Worm (Caenorhabditis elegans): ENCODE results near the gene C26E1.2.

- peak; percentile 28 for TF ChIP-seq hmg-11 (tag; optimal IDR thresholded peaks at IDR 0.05)
- peak; percentile 4 for TF ChIP-seq tbx-2 (tag; optimal IDR thresholded peaks at IDR 0.05)
- TF ChIP-seq snpc-4 (tag; optimal IDR thresholded peaks at IDR 0.05): no peak
- TF ChIP-seq lin-15B (tag; optimal IDR thresholded peaks at IDR 0.05): peak; percentile 94
- no peak for TF ChIP-seq fos-1 (tag; optimal IDR thresholded peaks at IDR 0.05)
- no peak for TF ChIP-seq nhr-12 (tag; optimal IDR thresholded peaks at IDR 0.05)
- no peak for TF ChIP-seq nhr-77 (tag; optimal IDR thresholded peaks at IDR 0.05)
These were observed 8.2 kb downstream of the C26E1.2 start, which contains the start of gene C50B6.3 for ce11 chrV:13313045-13313623.
